Worm (Caenorhabditis elegans) whole organism, dauer: ENCODE results near the gene K12H6.4.

Experiments used
- unc-62 ChIP-seq: sonication (generic microtip); optimal IDR thresholded peaks from 2 replicates; lab custom pipeline; 2017; ENCODE audit warnings: missing biosample characterization, missing genetic modification reagents, missing genetic modification characterization

K12H6.4 gene

ce11 chrII:2815017-2815416 is 9.1 kb downstream of the K12H6.4 start:
- TF ChIP-seq unc-62 (GFP tag; lab: Kevin White, UChicago), result no peak

- TF ChIP-seq unc-62 (GFP tag; lab: Kevin White, UChicago), result no peak
These were observed 16.3 kb downstream of the K12H6.4 start, which contains the start of gene K12H6.12 for ce11 chrII:2807674-2808206. Gene K12H6.12, plus strand, starts transcription at chrII:2808156.

DNA sequence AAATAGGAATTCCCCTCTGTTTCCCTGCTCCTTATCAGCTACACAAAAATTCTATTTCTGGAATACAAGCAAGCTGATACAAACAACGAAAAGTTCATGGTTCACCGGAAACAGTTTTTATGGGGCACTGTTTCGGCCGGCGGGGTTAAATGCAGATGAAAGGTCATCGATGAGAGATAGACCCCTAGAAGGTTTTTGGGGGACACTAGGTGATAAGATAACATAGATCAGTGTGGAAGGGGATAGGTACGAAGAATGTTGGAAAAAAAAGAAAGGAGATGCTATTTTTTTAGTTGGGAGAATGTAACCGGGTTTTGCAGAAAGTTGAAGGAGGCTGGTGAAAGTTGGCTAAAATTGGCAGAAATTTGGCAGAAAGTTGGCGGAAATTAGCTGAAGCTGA is 18.5 kb downstream of the K12H6.4 start:
- TF ChIP-seq unc-62 (GFP tag; lab: Kevin White, UChicago), result no peak

DNA sequence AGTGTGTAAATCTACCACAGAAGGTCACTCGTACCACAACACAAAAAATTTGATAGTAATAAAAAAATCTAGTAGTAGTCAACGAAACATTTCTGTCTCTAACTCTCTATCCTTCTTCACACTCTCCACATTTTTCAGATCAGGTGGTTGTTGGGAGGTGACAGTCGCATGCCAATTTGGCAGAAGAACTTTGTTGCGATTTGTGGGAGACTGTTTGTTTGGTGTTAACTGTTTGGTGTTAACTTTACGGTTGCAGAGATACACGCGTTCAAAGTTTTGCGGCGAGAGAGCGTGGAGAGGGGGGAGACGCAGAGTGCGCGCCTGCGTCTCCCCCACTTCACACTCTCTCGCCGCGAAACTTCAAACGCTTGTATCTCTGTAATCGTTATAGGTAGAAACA is 19.1 kb downstream of the K12H6.4 start:
- no peak for TF ChIP-seq unc-62 (GFP tag; lab: Kevin White, UChicago)

DNA sequence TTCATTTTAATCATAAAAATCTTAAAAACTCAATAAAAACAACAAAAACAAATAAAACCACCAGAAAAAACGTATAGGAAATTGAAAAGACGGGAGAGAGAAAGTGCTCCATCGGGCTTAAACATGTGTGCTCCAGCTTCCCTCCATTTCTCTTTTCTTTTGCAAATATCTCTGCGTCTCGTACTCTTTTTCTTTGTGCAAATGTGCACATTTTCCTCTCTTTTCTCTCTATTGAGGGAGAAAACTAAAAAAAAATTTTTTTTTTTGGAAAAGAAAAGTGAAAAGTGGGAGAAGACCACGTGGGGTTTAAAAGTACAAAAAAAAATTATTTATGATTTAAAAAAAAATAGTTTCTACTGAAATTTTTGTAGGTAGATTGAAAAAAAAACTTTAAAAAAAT is 19.8 kb downstream of the K12H6.4 start:
- TF ChIP-seq unc-62 (GFP tag; lab: Kevin White, UChicago), result no peak

ce11 chrII:2802804-2803586 is 21.1 kb downstream of the K12H6.4 start:
- TF ChIP-seq unc-62 (GFP tag; lab: Kevin White, UChicago), result no peak

- TF ChIP-seq unc-62 (GFP tag; lab: Kevin White, UChicago), result no peak
These were observed 22.3 kb downstream of the K12H6.4 start for ce11 chrII:2801764-2802163.

DNA sequence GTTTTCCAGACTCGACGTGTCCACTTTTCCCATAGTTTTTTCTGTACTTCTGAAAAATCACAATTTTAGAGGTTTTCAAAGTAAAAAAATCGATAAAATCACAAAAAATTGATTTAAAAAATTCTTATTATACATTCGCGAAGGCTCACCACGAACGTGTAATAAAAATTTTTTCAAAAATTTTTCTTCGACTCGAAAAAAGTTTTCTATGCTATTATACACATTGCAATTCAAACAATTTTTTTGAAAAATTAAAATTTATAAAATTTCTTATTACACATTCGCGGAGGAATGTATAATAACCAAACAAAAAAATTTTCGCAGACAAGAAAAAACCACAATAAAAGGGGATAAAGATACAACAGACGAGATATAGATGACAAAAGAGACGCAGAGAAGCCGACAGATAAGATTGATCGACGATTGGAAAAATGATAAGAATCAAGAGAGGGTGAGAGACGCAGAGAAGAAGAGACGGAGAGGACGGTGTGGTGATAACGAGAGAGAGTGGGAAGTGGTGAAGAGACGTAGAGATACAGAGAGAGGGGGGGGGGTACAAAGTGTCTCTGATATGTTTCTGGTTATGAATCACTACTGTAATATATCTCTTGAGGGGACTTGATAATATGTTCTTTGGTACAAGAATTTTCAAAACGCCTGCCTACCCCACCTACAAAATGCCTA is 23.4 kb downstream of the K12H6.4 start, which contains the start of gene nhr-119:
nhr-119 (minus strand) TSS at position 51 of the 684 bp plus-strand sequence.
- TF ChIP-seq unc-62 (GFP tag; lab: Kevin White, UChicago), result no peak

DNA sequence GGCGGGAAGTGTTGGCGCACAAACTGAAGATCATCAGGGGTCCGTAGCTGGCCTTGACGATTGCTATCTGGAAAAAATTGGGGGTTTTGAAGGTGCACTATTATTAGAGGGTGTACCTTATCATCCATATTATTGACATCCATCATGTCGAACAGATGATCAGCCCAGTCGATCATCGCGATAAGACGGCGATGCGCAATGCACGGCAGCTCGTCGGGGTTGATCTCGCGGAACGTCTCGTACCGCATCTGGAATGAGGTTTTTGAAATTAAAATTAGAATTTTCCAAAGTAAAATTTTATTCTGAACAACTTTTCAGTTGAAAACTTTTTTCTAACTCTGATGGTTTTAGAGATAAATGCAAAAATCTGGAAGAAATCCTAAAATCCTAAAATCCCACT is 26.1 kb downstream of the K12H6.4 start:
- no peak for TF ChIP-seq unc-62 (GFP tag; lab: Kevin White, UChicago)

DNA sequence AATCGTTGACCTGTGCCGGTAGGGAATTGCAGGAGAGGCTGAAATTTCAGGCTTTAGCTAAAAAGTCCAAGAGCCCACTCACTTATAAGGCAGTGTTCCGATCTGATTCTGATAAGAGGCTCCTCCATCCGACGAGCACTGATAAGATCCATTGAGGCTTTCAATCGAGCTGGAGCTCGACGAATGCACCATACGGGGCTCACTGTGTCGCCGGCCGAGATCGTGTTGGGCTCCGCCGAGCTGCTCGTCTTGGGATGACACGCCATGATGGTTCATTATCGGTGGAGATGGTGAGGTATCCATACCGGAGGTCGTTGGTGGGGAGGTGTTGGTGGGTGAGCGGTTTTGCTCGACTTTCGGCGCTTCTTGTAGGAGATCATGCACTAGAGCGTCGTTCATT is 27.6 kb downstream of the K12H6.4 start:
- no peak for TF ChIP-seq unc-62 (GFP tag; lab: Kevin White, UChicago)

- TF ChIP-seq unc-62 (GFP tag; lab: Kevin White, UChicago), result no peak
These were observed 28.7 kb downstream of the K12H6.4 start for ce11 chrII:2795413-2795812.

DNA sequence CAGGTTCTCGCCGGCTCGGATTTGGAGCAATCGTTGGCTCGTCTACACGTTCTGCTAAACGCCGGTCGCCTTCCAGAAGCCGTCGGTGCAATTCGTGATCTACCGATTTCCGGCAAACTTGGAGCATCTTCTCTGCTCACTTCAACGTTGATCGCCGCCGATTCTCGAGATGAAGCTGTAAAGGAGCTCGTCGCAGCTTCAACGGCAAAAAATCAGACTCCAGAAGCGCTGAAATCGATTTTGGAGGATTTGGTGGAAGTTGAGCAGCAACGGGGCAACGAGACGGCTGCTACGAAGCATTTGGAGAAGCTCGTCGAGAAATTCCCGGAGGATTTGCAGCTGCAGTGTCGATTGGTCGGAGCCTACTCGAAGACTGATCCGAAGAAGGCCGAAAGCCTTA is 32.4 kb downstream of the K12H6.4 start:
- no peak for TF ChIP-seq unc-62 (GFP tag; lab: Kevin White, UChicago)

DNA sequence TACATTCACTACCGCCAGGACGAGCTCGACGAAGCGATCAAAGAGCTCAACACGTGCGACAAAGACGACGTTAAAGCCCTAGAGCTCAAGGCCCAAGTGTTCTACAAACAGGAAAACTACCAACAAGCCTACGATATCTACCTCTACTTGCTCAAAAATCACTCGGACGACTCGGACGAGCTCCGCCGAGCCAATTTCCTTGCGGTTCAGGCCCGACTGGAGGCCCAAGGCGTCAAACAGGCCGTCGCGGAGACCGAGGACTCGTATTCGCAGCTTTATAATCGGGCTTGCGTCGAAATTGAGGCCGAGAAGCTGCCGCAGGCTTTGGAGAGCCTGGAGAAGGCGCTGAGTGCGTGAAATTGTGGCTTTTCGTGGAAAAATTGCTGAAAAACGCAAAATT is 36.2 kb downstream of the K12H6.4 start:
- TF ChIP-seq unc-62 (GFP tag; lab: Kevin White, UChicago), result no peak

ce11 chrII:2787031-2787512 is 37.0 kb downstream of the K12H6.4 start, which contains the start of the genes F08D12.12 and srpa-72:
Gene F08D12.12, minus strand, starts transcription at chrII:2787081.
Gene srpa-72, plus strand, starts transcription at chrII:2787481.
- TF ChIP-seq unc-62 (GFP tag; lab: Kevin White, UChicago), result no peak

- no peak for TF ChIP-seq unc-62 (GFP tag; lab: Kevin White, UChicago)
These were observed 38.3 kb downstream of the K12H6.4 start for ce11 chrII:2785787-2786186.

ce11 chrII:2783380-2783779 is 40.7 kb downstream of the K12H6.4 start:
- no peak for TF ChIP-seq unc-62 (GFP tag; lab: Kevin White, UChicago)
